Worm (Caenorhabditis elegans) whole organism, mixed stage, embryonic: ENCODE measurements around the gene nhr-106.

Experiments used
- M03D4.4 ChIP-seq: sonication (generic microtip); optimal IDR thresholded peaks from 2 replicates; lab custom pipeline; 2017; ENCODE audit warnings: mild to moderate bottlenecking, missing genetic modification characterization, missing compliant biosample characterization
- bed-3 ChIP-seq: fragments of 200-800 bp; sonication (Bioruptor generic); optimal IDR thresholded peaks from 3 replicates; lab custom pipeline; 2018; ENCODE audit warnings: mild to moderate bottlenecking, missing genetic modification characterization, moderate library complexity, missing compliant biosample characterization
- blmp-1 ChIP-seq: fragments of 150-350 bp; optimal IDR thresholded peaks from 2 replicates; lab custom pipeline; 2014; ENCODE audit warnings: missing biosample characterization, missing genetic modification characterization
- ceh-39 ChIP-seq: fragments of 150-350 bp; optimal IDR thresholded peaks from 2 replicates; lab custom pipeline; 2014; ENCODE audit warnings: missing biosample characterization, missing genetic modification characterization
- ceh-43 ChIP-seq: fragments of 200-800 bp; sonication (Bioruptor generic); optimal IDR thresholded peaks from 2 replicates; lab custom pipeline; 2018; ENCODE audit warnings: mild to moderate bottlenecking, missing genetic modification characterization, moderate library complexity, missing compliant biosample characterization
- ceh-83 ChIP-seq: fragments of 200-800 bp; sonication (Bioruptor generic); optimal IDR thresholded peaks from 2 replicates; lab custom pipeline; 2018; ENCODE audit warnings: mild to moderate bottlenecking, missing genetic modification characterization, missing compliant biosample characterization
- ces-1 ChIP-seq: fragments of 150-350 bp; optimal IDR thresholded peaks from 2 replicates; lab custom pipeline; 2014; ENCODE audit warnings: missing biosample characterization, missing genetic modification reagents, missing genetic modification characterization
- cnd-1 ChIP-seq: fragments of 200-800 bp; sonication (Bioruptor generic); optimal IDR thresholded peaks from 2 replicates; lab custom pipeline; 2018; ENCODE audit warnings: mild to moderate bottlenecking, missing genetic modification characterization, missing compliant biosample characterization
- elt-1 ChIP-seq: sonication (generic microtip); optimal IDR thresholded peaks from 2 replicates; lab custom pipeline; 2017; ENCODE audit warnings: missing genetic modification characterization, mild to moderate bottlenecking, missing compliant biosample characterization, antibody characterized with exemption, moderate library complexity, borderline replicate concordance; ENCODE audit not compliant: insufficient read depth
- elt-3 ChIP-seq: fragments of 150-350 bp; optimal IDR thresholded peaks from 2 replicates; lab custom pipeline; 2014; ENCODE audit warnings: missing biosample characterization, missing genetic modification characterization
- flh-1 ChIP-seq: fragments of 200-800 bp; sonication (Bioruptor generic); optimal IDR thresholded peaks from 2 replicates; lab custom pipeline; 2018; ENCODE audit warnings: mild to moderate bottlenecking, missing genetic modification characterization, moderate library complexity, missing compliant biosample characterization
- ham-2 ChIP-seq: fragments of 200-800 bp; sonication (Bioruptor generic); optimal IDR thresholded peaks from 2 replicates; lab custom pipeline; 2018; ENCODE audit warnings: mild to moderate bottlenecking, missing genetic modification characterization, missing compliant biosample characterization
- hlh-1 ChIP-seq: fragments of 150-350 bp; optimal IDR thresholded peaks from 2 replicates; lab custom pipeline; 2014; ENCODE audit warnings: missing biosample characterization, missing genetic modification reagents, missing genetic modification characterization
- lin-13 ChIP-seq: fragments of 150-350 bp; optimal IDR thresholded peaks from 2 replicates; lab custom pipeline; 2014; ENCODE audit warnings: missing biosample characterization, missing genetic modification characterization
- lin-32 ChIP-seq: fragments of 200-800 bp; sonication (Bioruptor generic); optimal IDR thresholded peaks from 2 replicates; lab custom pipeline; 2018; ENCODE audit warnings: mild to moderate bottlenecking, missing genetic modification characterization, missing compliant biosample characterization
- mab-5 ChIP-seq: fragments of 150-350 bp; optimal IDR thresholded peaks from 2 replicates; lab custom pipeline; 2014; ENCODE audit warnings: missing biosample characterization, missing genetic modification characterization
- mep-1 ChIP-seq: fragments of 150-350 bp; optimal IDR thresholded peaks from 2 replicates; lab custom pipeline; 2017; ENCODE audit warnings: missing biosample characterization, missing genetic modification reagents, missing genetic modification characterization, inconsistent platforms
- mls-2 ChIP-seq: sonication (generic microtip); optimal IDR thresholded peaks from 2 replicates; lab custom pipeline; 2016; ENCODE audit warnings: mild to moderate bottlenecking, missing genetic modification characterization, moderate library complexity, missing compliant biosample characterization
- nhr-12 ChIP-seq: fragments of 150-350 bp; optimal IDR thresholded peaks from 2 replicates; lab custom pipeline; 2014; ENCODE audit warnings: missing biosample characterization, missing genetic modification characterization
- nhr-2 ChIP-seq: fragments of 150-350 bp; optimal IDR thresholded peaks from 2 replicates; lab custom pipeline; 2014; ENCODE audit warnings: missing biosample characterization, missing genetic modification characterization
- nhr-237 ChIP-seq: fragments of 150-350 bp; optimal IDR thresholded peaks from 2 replicates; lab custom pipeline; 2014; ENCODE audit warnings: missing biosample characterization, missing genetic modification characterization
- nhr-76 ChIP-seq: sonication (generic microtip); optimal IDR thresholded peaks from 2 replicates; lab custom pipeline; 2017; ENCODE audit warnings: missing biosample characterization, missing genetic modification characterization
- sem-2 ChIP-seq: fragments of 200-800 bp; sonication (Bioruptor generic); optimal IDR thresholded peaks from 2 replicates; lab custom pipeline; 2018; ENCODE audit warnings: mild to moderate bottlenecking, missing genetic modification characterization, missing compliant biosample characterization
- snpc-4 ChIP-seq: fragments of 150-350 bp; optimal IDR thresholded peaks from 2 replicates; lab custom pipeline; 2014; ENCODE audit warnings: missing biosample characterization, missing genetic modification characterization
- sptf-1 ChIP-seq: sonication (generic microtip); optimal IDR thresholded peaks from 2 replicates; lab custom pipeline; 2017; ENCODE audit warnings: mild to moderate bottlenecking, missing genetic modification characterization, moderate library complexity, missing compliant biosample characterization
- tbx-8 ChIP-seq: fragments of 200-800 bp; sonication (Bioruptor generic); optimal IDR thresholded peaks from 2 replicates; lab custom pipeline; 2018; ENCODE audit warnings: mild to moderate bottlenecking, missing genetic modification characterization, moderate library complexity, missing compliant biosample characterization
- unc-120 ChIP-seq: sonication (generic microtip); optimal IDR thresholded peaks from 2 replicates; lab custom pipeline; 2017; ENCODE audit warnings: missing genetic modification characterization, missing compliant biosample characterization; ENCODE audit not compliant: poor library complexity, severe bottlenecking
- unc-39 ChIP-seq: fragments of 150-350 bp; optimal IDR thresholded peaks from 2 replicates; lab custom pipeline; 2014; ENCODE audit warnings: missing biosample characterization, missing genetic modification characterization
- unc-62 ChIP-seq: fragments of 150-350 bp; optimal IDR thresholded peaks from 2 replicates; lab custom pipeline; 2014; ENCODE audit warnings: missing biosample characterization, missing genetic modification reagents, missing genetic modification characterization
- zip-8 ChIP-seq: fragments of 150-350 bp; optimal IDR thresholded peaks from 2 replicates; lab custom pipeline; 2014; ENCODE audit warnings: missing biosample characterization, missing genetic modification characterization
- ztf-11 ChIP-seq: fragments of 150-350 bp; optimal IDR thresholded peaks from 2 replicates; lab custom pipeline; 2014; ENCODE audit warnings: missing biosample characterization, missing genetic modification characterization

Gene nhr-106

DNA sequence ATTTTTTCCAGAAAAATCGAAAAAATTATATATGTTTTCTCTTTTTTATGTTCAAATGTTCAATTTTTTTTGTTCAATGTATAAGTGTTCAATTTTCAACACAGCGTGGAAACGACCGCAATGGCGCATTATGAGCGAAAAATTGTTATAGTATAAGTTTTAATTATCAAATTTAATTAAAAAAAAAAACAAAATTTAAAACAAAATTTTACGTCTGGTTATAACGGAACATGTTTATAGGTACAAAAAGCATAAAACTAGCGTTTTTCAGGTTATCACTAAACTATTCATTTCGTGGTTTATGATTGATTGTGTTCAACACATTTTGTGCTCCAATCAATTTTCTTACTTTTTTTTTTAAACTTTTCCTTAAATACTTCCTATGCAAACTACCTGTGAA lies at the start of gene nhr-106:
TSS of gene nhr-106 (plus strand) at position 301 of the 400 bp plus-strand sequence.
- TF ChIP-seq ces-1 (GFP tag; lab: Kevin White, UChicago), result no peak
- TF ChIP-seq ham-2 (GFP tag; lab: Kevin White, UChicago), result no peak
- TF ChIP-seq nhr-2 (tag; lab: Kevin White, UChicago), result no peak
- no peak for TF ChIP-seq hlh-1 (tag; lab: Kevin White, UChicago)
- TF ChIP-seq tbx-8 (GFP tag; lab: Kevin White, UChicago), result no peak
- no peak for TF ChIP-seq bed-3 (GFP tag; lab: Kevin White, UChicago)
- no peak for TF ChIP-seq mab-5 (tag; lab: Kevin White, UChicago)
- TF ChIP-seq zip-8 (tag; lab: Kevin White, UChicago), result no peak
- no peak for TF ChIP-seq lin-13 (tag; lab: Kevin White, UChicago)
- TF ChIP-seq unc-39 (tag; lab: Kevin White, UChicago), result no peak
- TF ChIP-seq nhr-76 (tag; lab: Kevin White, UChicago), result no peak
- no peak for TF ChIP-seq ceh-39 (tag; lab: Kevin White, UChicago)

ce11 chrV:440923-441322 lies 48.5 kb upstream of the nhr-106 start, which contains the start of gene B0554.7:
B0554.7 (minus strand) TSS chrV:441023.
- TF ChIP-seq cnd-1 (tag; lab: Kevin White, UChicago) (no peak), lin-32 (GFP tag; lab: Kevin White, UChicago) (no peak), nhr-2 (tag; lab: Kevin White, UChicago) (no peak), unc-120 (tag; lab: Kevin White, UChicago) (no peak), ceh-43 (GFP tag; lab: Kevin White, UChicago) (no peak), nhr-12 (tag; lab: Kevin White, UChicago) (no peak), ham-2 (GFP tag; lab: Kevin White, UChicago) (no peak), bed-3 (GFP tag; lab: Kevin White, UChicago) (no peak), unc-39 (tag; lab: Kevin White, UChicago) (no peak), nhr-237 (no peak), tbx-8 (GFP tag; lab: Kevin White, UChicago) (no peak), unc-62 (GFP tag; lab: Kevin White, UChicago) (no peak), M03D4.4 (tag; lab: Kevin White, UChicago) (no peak), hlh-1 (tag; lab: Kevin White, UChicago) (no peak), sem-2 (GFP tag; lab: Kevin White, UChicago) (no peak), mls-2 (tag; lab: Kevin White, UChicago) (no peak), ceh-83 (GFP tag; lab: Kevin White, UChicago) (no peak), nhr-76 (tag; lab: Kevin White, UChicago) (no peak)

- no peak for TF ChIP-seq lin-13 (tag; lab: Kevin White, UChicago)
Measured at ce11 chrV:443193-443592, 46.2 kb upstream of the nhr-106 start, which contains the start of gene srh-33. srh-33 (minus strand) TSS chrV:443293.

- TF ChIP-seq nhr-2 (tag; lab: Kevin White, UChicago), result no peak
- TF ChIP-seq mab-5 (tag; lab: Kevin White, UChicago), result no peak
- TF ChIP-seq zip-8 (tag; lab: Kevin White, UChicago), result no peak
- TF ChIP-seq mls-2 (tag; lab: Kevin White, UChicago), result no peak
- no peak for TF ChIP-seq sem-2 (GFP tag; lab: Kevin White, UChicago)
- no peak for TF ChIP-seq elt-3 (tag; lab: Kevin White, UChicago)
Measured at ce11 chrV:446574-446973, 42.8 kb upstream of the nhr-106 start, which contains the start of gene srh-34. srh-34 (minus strand) TSS chrV:446674.

DNA sequence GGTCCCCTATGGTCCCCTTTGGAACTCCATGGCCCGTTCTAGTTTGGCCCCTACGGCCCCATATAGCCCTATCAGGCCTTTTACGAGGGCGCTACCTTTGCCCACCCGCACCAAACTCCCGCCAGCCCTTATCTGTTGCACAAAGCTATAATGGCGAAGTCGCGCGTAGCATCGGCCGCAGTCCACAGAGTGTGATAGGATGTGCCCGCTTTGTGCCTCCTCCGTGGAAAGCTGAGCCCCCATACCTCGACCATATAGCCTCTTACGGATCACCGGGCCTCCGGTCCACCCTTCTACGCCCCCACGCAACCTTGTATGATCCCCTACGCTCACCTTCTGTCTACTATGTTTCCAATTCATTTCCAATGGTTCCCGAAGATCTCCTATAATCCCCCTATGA lies 42.4 kb upstream of the nhr-106 start:
- TF ChIP-seq elt-1 (tag; lab: Kevin White, UChicago) (no peak), unc-39 (tag; lab: Kevin White, UChicago) (no peak), ceh-83 (GFP tag; lab: Kevin White, UChicago) (no peak), nhr-237 (no peak), elt-3 (tag; lab: Kevin White, UChicago) (no peak), blmp-1 (tag; lab: Kevin White, UChicago) (no peak), hlh-1 (tag; lab: Kevin White, UChicago) (no peak), flh-1 (GFP tag; lab: Kevin White, UChicago) (no peak), sem-2 (GFP tag; lab: Kevin White, UChicago) (no peak), unc-62 (GFP tag; lab: Kevin White, UChicago) (no peak), M03D4.4 (tag; lab: Kevin White, UChicago) (no peak), zip-8 (tag; lab: Kevin White, UChicago) (no peak), tbx-8 (GFP tag; lab: Kevin White, UChicago) (no peak), mep-1 (no peak), ces-1 (GFP tag; lab: Kevin White, UChicago) (no peak), snpc-4 (tag; lab: Kevin White, UChicago) (no peak), unc-120 (tag; lab: Kevin White, UChicago) (no peak), ztf-11 (tag; lab: Kevin White, UChicago) (no peak), nhr-2 (tag; lab: Kevin White, UChicago) (no peak), sptf-1 (tag; lab: Kevin White, UChicago) (no peak)
